Worm (Caenorhabditis elegans) whole organism, early embryonic: Measurements from ENCODE around the gene nac-3.

Experiments used
- B0310.2 ChIP-seq: sonication (generic microtip); optimal IDR thresholded peaks from 2 replicates; lab custom pipeline; 2016; ENCODE audit warnings: mild to moderate bottlenecking, missing genetic modification characterization, missing compliant biosample characterization
- F13C5.2 ChIP-seq: sonication (generic microtip); optimal IDR thresholded peaks from 2 replicates; lab custom pipeline; 2017; ENCODE audit warnings: mild to moderate bottlenecking, missing genetic modification characterization, inconsistent platforms, missing compliant biosample characterization
- aly-1 ChIP-seq: sonication (generic microtip); optimal IDR thresholded peaks from 2 replicates; lab custom pipeline; 2016; ENCODE audit warnings: missing genetic modification characterization, missing compliant biosample characterization
- ama-1 ChIP-seq: fragments of 150-350 bp; optimal IDR thresholded peaks from 2 replicates; lab custom pipeline; 2014
- ceh-13 ChIP-seq: fragments of 200-800 bp; sonication (Bioruptor generic); optimal IDR thresholded peaks from 2 replicates; lab custom pipeline; 2018; ENCODE audit warnings: mild to moderate bottlenecking, missing genetic modification characterization, missing compliant biosample characterization
- ceh-36 ChIP-seq: sonication (generic microtip); optimal IDR thresholded peaks from 2 replicates; lab custom pipeline; 2016; ENCODE audit warnings: missing genetic modification characterization, inconsistent platforms, missing compliant biosample characterization
- ets-7 ChIP-seq: sonication (generic microtip); optimal IDR thresholded peaks from 2 replicates; lab custom pipeline; 2016; ENCODE audit warnings: missing genotype, missing genetic modification characterization, missing compliant biosample characterization
- flt-1 ChIP-seq: fragments of 200-800 bp; sonication (Bioruptor generic); IDR thresholded peaks from 2 replicates; pipeline ENCODE4 v1.3.6; 2022; ENCODE audit warnings: missing genetic modification characterization, missing compliant biosample characterization
- hmbx-1 ChIP-seq: sonication (generic microtip); optimal IDR thresholded peaks from 2 replicates; lab custom pipeline; 2016; ENCODE audit warnings: mild to moderate bottlenecking, missing genetic modification characterization, missing compliant biosample characterization
- hmg-4 ChIP-seq: fragments of 200-800 bp; sonication (Bioruptor generic); optimal IDR thresholded peaks from 2 replicates; lab custom pipeline; 2018; ENCODE audit warnings: mild to moderate bottlenecking, missing genetic modification characterization, missing compliant biosample characterization
- hnd-1 ChIP-seq: sonication (generic microtip); optimal IDR thresholded peaks from 2 replicates; lab custom pipeline; 2016; ENCODE audit warnings: missing genetic modification characterization, missing compliant biosample characterization
- pes-1 ChIP-seq: fragments of 200-800 bp; sonication (Bioruptor generic); IDR thresholded peaks from 2 replicates; pipeline ENCODE4 v1.3.6; 2022; ENCODE audit warnings: missing genetic modification reagents, missing genetic modification characterization, missing compliant biosample characterization
- scrt-1 ChIP-seq: fragments of 200-800 bp; sonication (Bioruptor generic); IDR thresholded peaks from 2 replicates; pipeline ENCODE4 v1.3.6; 2022; ENCODE audit warnings: missing genetic modification characterization, missing compliant biosample characterization
- sea-1 ChIP-seq: fragments of 200-800 bp; sonication (Bioruptor generic); conservative IDR thresholded peaks from 2 replicates; pipeline ENCODE4 v1.3.6; 2022; ENCODE audit warnings: missing genetic modification characterization, missing compliant biosample characterization
- tbx-11 ChIP-seq: fragments of 200-800 bp; sonication (Bioruptor generic); IDR thresholded peaks from 2 replicates; pipeline ENCODE4 v1.3.6; 2022; ENCODE audit warnings: missing genetic modification characterization, missing compliant biosample characterization
- tbx-37 ChIP-seq: fragments of 200-800 bp; sonication (Bioruptor generic); conservative IDR thresholded peaks from 2 replicates; pipeline ENCODE4 v1.3.6; 2022; ENCODE audit warnings: missing genetic modification reagents, missing genetic modification characterization, missing compliant biosample characterization
- tra-4 ChIP-seq: sonication (generic microtip); optimal IDR thresholded peaks from 2 replicates; lab custom pipeline; 2017; ENCODE audit warnings: missing genetic modification characterization, missing compliant biosample characterization

Gene nac-3

DNA sequence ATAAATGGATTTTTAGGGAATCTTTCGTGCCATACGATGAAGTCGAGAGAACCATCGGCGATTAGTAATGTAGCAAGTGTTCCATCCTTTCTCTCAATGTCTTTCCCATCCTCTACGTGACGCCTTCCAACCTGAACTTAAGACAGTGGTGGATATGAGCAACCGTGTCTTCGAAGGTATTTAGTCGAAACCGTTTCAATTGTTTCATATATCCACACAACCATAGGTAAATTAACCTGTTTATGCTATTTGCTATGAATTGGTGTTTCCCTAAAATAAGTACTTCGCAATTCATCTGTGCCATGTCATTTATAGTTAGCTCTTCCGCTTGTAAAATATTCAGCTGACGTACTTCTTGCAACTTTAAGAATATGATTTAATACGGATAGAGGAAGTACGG, 43.3 kb downstream of the nac-3 start:
- TF ChIP-seq ceh-13 (GFP tag; lab: Kevin White, UChicago) = no peak
- no peak for TF ChIP-seq B0310.2 (tag; lab: Kevin White, UChicago)
- TF ChIP-seq scrt-1 (GFP tag; lab: Robert Waterston, UW) = no peak
- no peak for TF ChIP-seq hmg-4
- no peak for TF ChIP-seq aly-1
- TF ChIP-seq hmbx-1 (tag; lab: Kevin White, UChicago) = no peak
- TF ChIP-seq tbx-11 = no peak
- TF ChIP-seq pes-1 (GFP tag; lab: Robert Waterston, UW) = no peak
- TF ChIP-seq sea-1 (GFP tag; lab: Robert Waterston, UW) = no peak
- no peak for TF ChIP-seq F13C5.2 (tag; lab: Kevin White, UChicago)
- no peak for TF ChIP-seq hnd-1 (tag; lab: Kevin White, UChicago)
- no peak for TF ChIP-seq ceh-36 (tag; lab: Kevin White, UChicago)
- TF ChIP-seq ets-7 (tag; lab: Kevin White, UChicago) = no peak
- TF ChIP-seq flt-1 (GFP tag; lab: Robert Waterston, UW) = no peak
- TF ChIP-seq tbx-37 (GFP tag; lab: Robert Waterston, UW) = no peak
- TF ChIP-seq tra-4 (tag; lab: Kevin White, UChicago) = no peak
- no peak for TF ChIP-seq ama-1 (lab: Kevin White, UChicago)

DNA sequence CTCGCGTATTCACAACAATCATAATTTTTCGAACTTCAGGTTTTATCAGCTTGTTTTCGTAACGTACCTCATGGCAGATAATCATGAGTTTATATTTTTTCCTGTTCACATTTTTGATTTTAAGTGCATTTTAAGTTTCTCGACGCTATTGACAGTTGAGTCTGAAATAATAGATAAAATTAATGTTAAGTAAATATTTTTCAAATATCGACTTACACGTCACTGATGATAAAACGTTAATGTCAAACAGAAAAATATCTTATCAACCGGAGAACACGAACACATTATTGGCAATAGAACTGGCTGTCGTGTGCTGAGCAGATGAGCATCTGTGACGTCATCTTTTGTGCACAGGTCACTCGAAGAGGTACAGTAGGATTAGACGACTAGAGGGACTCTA, 44.2 kb downstream of the nac-3 start:
- TF ChIP-seq aly-1 = no peak
- no peak for TF ChIP-seq hmbx-1 (tag; lab: Kevin White, UChicago)
- TF ChIP-seq ama-1 (lab: Kevin White, UChicago) = no peak
- no peak for TF ChIP-seq ceh-36 (tag; lab: Kevin White, UChicago)
- no peak for TF ChIP-seq F13C5.2 (tag; lab: Kevin White, UChicago)
- no peak for TF ChIP-seq sea-1 (GFP tag; lab: Robert Waterston, UW)
- TF ChIP-seq tbx-37 (GFP tag; lab: Robert Waterston, UW) = no peak

DNA sequence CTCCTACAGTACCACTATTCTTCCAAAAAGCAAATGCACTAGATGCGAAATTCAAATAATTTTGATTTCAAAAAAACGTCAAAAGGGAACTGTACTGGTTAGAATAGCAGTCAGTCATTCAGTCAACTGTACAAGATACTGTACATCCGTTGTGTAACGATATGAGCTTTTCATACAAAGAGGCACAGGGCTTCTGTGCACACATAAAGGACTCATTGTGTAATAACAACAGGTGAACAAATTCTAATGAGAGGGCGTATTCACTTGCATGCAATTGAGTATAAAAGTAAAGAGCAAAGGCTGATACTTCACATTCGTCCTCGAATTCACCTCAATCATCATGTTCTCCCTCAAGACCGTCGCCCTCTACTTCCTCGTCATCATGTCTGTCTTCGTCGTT, 44.8 kb downstream of the nac-3 start, which contains the start of gene dod-6:
dod-6 (plus strand) TSS at position 301 of the 400 bp plus-strand sequence.
- TF ChIP-seq tbx-37 (GFP tag; lab: Robert Waterston, UW) (no peak), pes-1 (GFP tag; lab: Robert Waterston, UW) (no peak), flt-1 (GFP tag; lab: Robert Waterston, UW) (no peak), F13C5.2 (tag; lab: Kevin White, UChicago) (no peak), ets-7 (tag; lab: Kevin White, UChicago) (no peak), hmg-4 (no peak), ceh-13 (GFP tag; lab: Kevin White, UChicago) (no peak), ama-1 (lab: Kevin White, UChicago) (no peak), hmbx-1 (tag; lab: Kevin White, UChicago) (no peak)

DNA sequence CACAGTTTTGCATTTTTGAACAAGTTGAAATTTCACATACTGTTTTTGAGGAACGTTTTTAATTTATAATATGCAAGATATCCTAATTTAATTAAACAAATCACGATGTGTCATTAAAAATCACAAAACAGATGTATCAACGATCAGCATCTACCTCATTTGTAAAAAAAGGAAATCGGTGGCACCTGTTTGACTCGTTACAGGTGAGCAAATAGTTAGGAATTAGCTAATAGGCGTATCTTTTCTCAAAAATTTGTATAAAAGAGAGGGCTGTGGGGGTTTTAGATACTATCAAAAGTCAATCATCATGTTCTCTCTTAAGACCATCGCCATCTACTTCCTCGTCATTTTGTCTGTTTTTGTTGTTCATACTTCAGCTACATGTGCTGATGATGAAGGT, 46.5 kb downstream of the nac-3 start, which contains the start of gene T20G5.8:
T20G5.8 (plus strand) TSS at position 301 of the 400 bp plus-strand sequence.
- TF ChIP-seq tbx-37 (GFP tag; lab: Robert Waterston, UW) (no peak), sea-1 (GFP tag; lab: Robert Waterston, UW) (no peak), B0310.2 (tag; lab: Kevin White, UChicago) (no peak), pes-1 (GFP tag; lab: Robert Waterston, UW) (no peak), ama-1 (lab: Kevin White, UChicago) (no peak), hmbx-1 (tag; lab: Kevin White, UChicago) (no peak), hnd-1 (tag; lab: Kevin White, UChicago) (no peak), ceh-13 (GFP tag; lab: Kevin White, UChicago) (no peak), hmg-4 (no peak), aly-1 (no peak), tbx-11 (no peak), scrt-1 (GFP tag; lab: Robert Waterston, UW) (no peak)

DNA sequence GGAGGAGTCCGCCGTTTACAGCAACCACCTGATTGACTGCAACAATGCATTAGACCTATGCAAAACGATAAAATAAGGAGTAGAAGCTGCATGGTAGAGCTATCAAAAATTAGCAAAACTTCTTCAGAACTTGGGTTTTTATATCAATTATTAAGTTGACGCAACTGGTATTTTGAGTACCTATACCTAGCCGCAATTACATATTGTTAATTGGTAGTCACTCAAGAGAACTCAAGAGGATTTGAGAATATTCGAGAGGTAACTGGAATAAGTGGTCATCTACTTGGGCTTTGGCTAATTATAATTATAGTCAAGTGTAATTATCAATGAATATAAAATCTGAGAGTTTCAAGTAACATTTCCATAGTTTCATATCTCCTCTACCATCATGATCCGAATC, 48.6 kb downstream of the nac-3 start, which contains the start of the genes T20G5.13 and T20G5.12:
T20G5.13 (minus strand) TSS at position 101 of the 400 bp plus-strand sequence.
T20G5.12 (plus strand) TSS at position 370 of the 400 bp plus-strand sequence.
- TF ChIP-seq flt-1 (GFP tag; lab: Robert Waterston, UW) (no peak), tbx-11 (no peak), pes-1 (GFP tag; lab: Robert Waterston, UW) (no peak), B0310.2 (tag; lab: Kevin White, UChicago) (no peak), hmg-4 (no peak), ceh-36 (tag; lab: Kevin White, UChicago) (no peak), ama-1 (lab: Kevin White, UChicago) (no peak), tbx-37 (GFP tag; lab: Robert Waterston, UW) (no peak), hmbx-1 (tag; lab: Kevin White, UChicago) (no peak), tra-4 (tag; lab: Kevin White, UChicago) (no peak), ceh-13 (GFP tag; lab: Kevin White, UChicago) (no peak), F13C5.2 (tag; lab: Kevin White, UChicago) (no peak), scrt-1 (GFP tag; lab: Robert Waterston, UW) (no peak)

DNA sequence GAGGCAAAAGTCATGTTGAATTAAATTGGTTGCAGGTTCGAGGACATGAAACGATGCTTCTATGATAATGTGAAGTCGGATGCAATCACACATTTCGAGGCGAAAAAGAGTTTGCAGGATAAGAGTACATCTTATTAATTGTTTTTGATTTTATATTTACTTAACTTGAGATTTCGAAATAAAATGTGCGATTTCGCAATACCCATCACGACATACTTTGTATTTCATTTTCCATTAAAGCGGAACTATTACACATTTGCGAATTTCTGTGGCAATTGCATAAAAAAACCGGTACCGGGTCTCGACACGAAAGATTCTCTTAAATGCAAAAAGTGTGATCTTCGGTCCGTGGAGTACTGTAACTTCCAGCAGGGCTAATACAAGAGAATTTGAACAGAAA, 49.8 kb downstream of the nac-3 start:
- TF ChIP-seq ceh-36 (tag; lab: Kevin White, UChicago) (no peak), hnd-1 (tag; lab: Kevin White, UChicago) (no peak), F13C5.2 (tag; lab: Kevin White, UChicago) (no peak), aly-1 (no peak), ceh-13 (GFP tag; lab: Kevin White, UChicago) (no peak), scrt-1 (GFP tag; lab: Robert Waterston, UW) (no peak), tbx-11 (no peak), B0310.2 (tag; lab: Kevin White, UChicago) (no peak), flt-1 (GFP tag; lab: Robert Waterston, UW) (no peak), ets-7 (tag; lab: Kevin White, UChicago) (no peak), ama-1 (lab: Kevin White, UChicago) (no peak), hmg-4 (no peak), tbx-37 (GFP tag; lab: Robert Waterston, UW) (no peak), pes-1 (GFP tag; lab: Robert Waterston, UW) (no peak), hmbx-1 (tag; lab: Kevin White, UChicago) (no peak), tra-4 (tag; lab: Kevin White, UChicago) (no peak), sea-1 (GFP tag; lab: Robert Waterston, UW) (no peak)
